Fruit fly (Drosophila melanogaster) whole organism, adult: Measurements from ENCODE around the gene CG14154.

Source experiments
- CG11617 ChIP-seq: fragments of 200-800 bp; sonication (Bioruptor generic); optimal IDR thresholded peaks from 2 replicates; lab custom pipeline; 2017; ENCODE audit warnings: mild to moderate bottlenecking, missing biosample characterization, missing genetic modification reagents, missing genetic modification characterization
- CG12768 ChIP-seq: fragments of 200-800 bp; sonication (Bioruptor generic); optimal IDR thresholded peaks from 2 replicates; lab custom pipeline; 2017; ENCODE audit warnings: missing biosample characterization, missing genetic modification characterization, mild to moderate bottlenecking, moderate library complexity, missing genetic modification reagents
- CG14711 ChIP-seq: fragments of 200-800 bp; sonication (Bioruptor generic); optimal IDR thresholded peaks from 2 replicates; lab custom pipeline; 2018; ENCODE audit warnings: missing biosample characterization, mild to moderate bottlenecking, missing genetic modification characterization, moderate library complexity
- CG1620 ChIP-seq: fragments of 200-800 bp; sonication (Bioruptor generic); optimal IDR thresholded peaks from 2 replicates; lab custom pipeline; 2016; ENCODE audit warnings: missing biosample characterization, missing genetic modification characterization
- CG33017 ChIP-seq: fragments of 200-800 bp; sonication (Bioruptor generic); optimal IDR thresholded peaks from 2 replicates; lab custom pipeline; 2018; ENCODE audit warnings: missing biosample characterization, mild to moderate bottlenecking, missing genetic modification characterization, moderate library complexity
- CG5204 ChIP-seq: fragments of 200-800 bp; sonication (Bioruptor generic); optimal IDR thresholded peaks from 2 replicates; lab custom pipeline; 2016; ENCODE audit warnings: missing biosample characterization, missing genetic modification characterization
- CG7045 ChIP-seq: fragments of 200-800 bp; sonication (Bioruptor generic); optimal IDR thresholded peaks from 2 replicates; lab custom pipeline; 2017; ENCODE audit warnings: missing biosample characterization, mild to moderate bottlenecking, missing genetic modification characterization
- CG7101 ChIP-seq: fragments of 200-800 bp; sonication (Bioruptor generic); optimal IDR thresholded peaks from 2 replicates; lab custom pipeline; 2018; ENCODE audit warnings: missing biosample characterization, mild to moderate bottlenecking, missing genetic modification characterization, moderate library complexity
- Clk ChIP-seq: fragments of 200-800 bp; sonication (Bioruptor generic); optimal IDR thresholded peaks from 2 replicates; lab custom pipeline; 2017; ENCODE audit warnings: missing biosample characterization, missing genetic modification characterization
- Crg-1 ChIP-seq: fragments of 200-800 bp; sonication (Bioruptor generic); optimal IDR thresholded peaks from 2 replicates; lab custom pipeline; 2016; ENCODE audit warnings: missing biosample characterization, missing genetic modification characterization
- Hr96 ChIP-seq: fragments of 200-800 bp; sonication (Bioruptor generic); optimal IDR thresholded peaks from 2 replicates; lab custom pipeline; 2016; ENCODE audit warnings: missing biosample characterization, missing genetic modification characterization
- Mnt ChIP-seq: fragments of 200-800 bp; sonication (Bioruptor generic); optimal IDR thresholded peaks from 2 replicates; lab custom pipeline; 2016; ENCODE audit warnings: missing biosample characterization, mild to moderate bottlenecking, missing genetic modification characterization
- bab1 ChIP-seq: fragments of 200-800 bp; sonication (Bioruptor generic); optimal IDR thresholded peaks from 3 replicates; lab custom pipeline; 2019; ENCODE audit warnings: missing biosample characterization, mild to moderate bottlenecking, missing genetic modification characterization, moderate library complexity
- cic ChIP-seq: fragments of 200-800 bp; sonication (Bioruptor generic); optimal IDR thresholded peaks from 2 replicates; lab custom pipeline; 2017; ENCODE audit warnings: missing biosample characterization, mild to moderate bottlenecking, missing genetic modification characterization, moderate library complexity
- cnc ChIP-seq, 2 experiments: fragments of >200 bp; optimal IDR thresholded peaks; 2 replicates each; lab custom pipeline; 2017
- kay ChIP-seq: fragments of 200-800 bp; sonication (Bioruptor generic); peaks from one replicate; lab custom pipeline; 2016; ENCODE audit warnings: missing biosample characterization, missing genetic modification characterization, borderline replicate concordance
- ovo ChIP-seq: fragments of 200-800 bp; sonication (Bioruptor generic); optimal IDR thresholded peaks from 2 replicates; lab custom pipeline; 2016; ENCODE audit warnings: missing biosample characterization, missing genetic modification characterization
- pad ChIP-seq: fragments of 200-800 bp; sonication (Bioruptor generic); optimal IDR thresholded peaks from 3 replicates; lab custom pipeline; 2017; ENCODE audit warnings: missing biosample characterization, missing genetic modification characterization, mild to moderate bottlenecking, moderate library complexity, missing genetic modification reagents
- tj ChIP-seq: fragments of 200-800 bp; sonication (Bioruptor generic); optimal IDR thresholded peaks from 3 replicates; lab custom pipeline; 2017; ENCODE audit warnings: missing biosample characterization, mild to moderate bottlenecking, missing genetic modification characterization, moderate library complexity
- toe ChIP-seq: fragments of 200-800 bp; sonication (Bioruptor generic); optimal IDR thresholded peaks from 2 replicates; lab custom pipeline; 2016; ENCODE audit warnings: missing biosample characterization, missing genetic modification characterization

Gene CG14154

dm6 chr3L:10659993-10660743 is 18.5 kb downstream of the CG14154 start:
- TF ChIP-seq kay (GFP tag; lab: Kevin White, UChicago) (peak; percentile 92), Mnt (GFP tag; lab: Kevin White, UChicago) (no peak)

- TF ChIP-seq Mnt (GFP tag; lab: Kevin White, UChicago) (peak; percentile 68), ovo (GFP tag; lab: Kevin White, UChicago) (peak; percentile 7), Crg-1 (peak; percentile 13), CG7101 (tag; lab: Kevin White, UChicago) (peak; percentile 69), tj (peak; percentile 81), toe (GFP tag; lab: Kevin White, UChicago) (no peak), bab1 (GFP tag; lab: Kevin White, UChicago) (peak; percentile 55), kay (GFP tag; lab: Kevin White, UChicago) (no peak), CG11617 (peak; percentile 41), cic (GFP tag; lab: Kevin White, UChicago) (peak; percentile 31), pad (GFP tag; lab: Kevin White, UChicago) (peak; percentile 42), CG1620 (GFP tag; lab: Kevin White, UChicago) (peak; percentile 42), CG7045 (GFP tag; lab: Kevin White, UChicago) (peak; percentile 34), CG14711 (tag; lab: Kevin White, UChicago) (no peak), CG12768 (GFP tag; lab: Kevin White, UChicago) (peak; percentile 32), CG33017 (tag; lab: Kevin White, UChicago) (no peak), Clk (no peak), cnc (optimal IDR thresholded peaks at IDR 0.05; lab: Kevin White, UChicago) (no peak)
Measured at dm6 chr3L:10660744-10661589, 19.3 kb downstream of the CG14154 start, which contains the start of the genes CG32066 and CG8003. Gene CG32066 (minus strand): TSS chr3L:10661013. Gene CG8003 (plus strand): TSS chr3L:10661475.

DNA sequence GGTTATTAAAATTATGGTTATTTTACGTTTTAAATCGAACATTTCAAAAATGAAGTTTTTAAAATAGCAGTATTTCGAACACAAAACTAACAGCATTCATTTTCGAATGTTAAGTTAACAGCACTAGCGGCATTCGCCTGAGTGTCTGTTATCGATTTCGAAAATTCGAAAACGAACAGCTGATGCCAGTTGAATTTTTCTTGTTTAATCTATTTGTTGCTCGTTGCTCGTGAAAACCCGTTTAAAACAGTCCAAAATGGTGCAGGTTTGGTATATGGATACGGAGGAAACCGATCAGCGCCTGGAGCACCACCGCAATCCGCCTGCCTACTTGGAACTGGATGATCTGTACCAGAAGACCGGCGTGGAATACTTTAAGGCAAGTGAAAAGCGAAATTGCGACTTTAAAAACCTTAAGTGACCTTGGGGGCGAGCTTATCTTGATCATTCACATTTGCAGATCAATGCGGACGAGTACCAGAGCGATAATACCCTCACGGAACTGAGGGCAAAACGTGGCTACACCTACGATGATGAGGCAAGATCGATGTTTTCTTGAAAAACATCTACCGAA is 21.6 kb downstream of the CG14154 start, which contains the start of gene Adi1:
TSS of gene Adi1 (plus strand) at position 187 of the 574 bp plus-strand sequence.
- TF ChIP-seq CG12768 (GFP tag; lab: Kevin White, UChicago) (no peak), CG7101 (tag; lab: Kevin White, UChicago) (no peak), ovo (GFP tag; lab: Kevin White, UChicago) (no peak), bab1 (GFP tag; lab: Kevin White, UChicago) (peak; percentile 33), CG5204 (GFP tag; lab: Kevin White, UChicago) (no peak), tj (no peak), CG11617 (no peak), kay (GFP tag; lab: Kevin White, UChicago) (no peak)

- TF ChIP-seq CG33017 (tag; lab: Kevin White, UChicago) (peak; percentile 76), CG1620 (GFP tag; lab: Kevin White, UChicago) (peak; percentile 39), Clk (no peak), cic (GFP tag; lab: Kevin White, UChicago) (peak; percentile 89), CG11617 (peak; percentile 59), cnc (optimal IDR thresholded peaks at IDR 0.05; lab: Kevin White, UChicago) (no peak), CG14711 (tag; lab: Kevin White, UChicago) (peak; percentile 39), ovo (GFP tag; lab: Kevin White, UChicago) (peak; percentile 56), Hr96 (GFP tag; lab: Kevin White, UChicago) (peak; percentile 54), toe (GFP tag; lab: Kevin White, UChicago) (peak; percentile 6), tj (peak; percentile 51), Crg-1 (peak; percentile 43), Mnt (GFP tag; lab: Kevin White, UChicago) (peak; percentile 78), bab1 (GFP tag; lab: Kevin White, UChicago) (peak; percentile 76), CG5204 (GFP tag; lab: Kevin White, UChicago) (no peak), CG12768 (GFP tag; lab: Kevin White, UChicago) (peak; percentile 72), CG7101 (tag; lab: Kevin White, UChicago) (peak; percentile 78), CG7045 (GFP tag; lab: Kevin White, UChicago) (peak; percentile 28), kay (GFP tag; lab: Kevin White, UChicago) (peak; percentile 67), pad (GFP tag; lab: Kevin White, UChicago) (peak; percentile 45)
Measured at dm6 chr3L:10664511-10665062, 22.9 kb downstream of the CG14154 start, which contains the start of gene simj. Gene simj (plus strand): TSS chr3L:10664739.
